Worm (Caenorhabditis elegans) whole organism, early embryonic: Measurements from ENCODE around the gene F47B8.5.
"Not testable (repeated sequence)": the region's sequence is repeated elsewhere in the genome, so short reads cannot be mapped to it uniquely, and the experiment has no call there.

Experiments used
- B0310.2 ChIP-seq: sonication (generic microtip); optimal IDR thresholded peaks from 2 replicates; lab custom pipeline; 2016; ENCODE audit warnings: mild to moderate bottlenecking, missing genetic modification characterization, missing compliant biosample characterization
- F13C5.2 ChIP-seq: sonication (generic microtip); optimal IDR thresholded peaks from 2 replicates; lab custom pipeline; 2017; ENCODE audit warnings: mild to moderate bottlenecking, missing genetic modification characterization, inconsistent platforms, missing compliant biosample characterization
- aly-1 ChIP-seq: sonication (generic microtip); optimal IDR thresholded peaks from 2 replicates; lab custom pipeline; 2016; ENCODE audit warnings: missing genetic modification characterization, missing compliant biosample characterization
- ama-1 ChIP-seq: fragments of 150-350 bp; optimal IDR thresholded peaks from 2 replicates; lab custom pipeline; 2014
- ceh-13 ChIP-seq: fragments of 200-800 bp; sonication (Bioruptor generic); optimal IDR thresholded peaks from 2 replicates; lab custom pipeline; 2018; ENCODE audit warnings: mild to moderate bottlenecking, missing genetic modification characterization, missing compliant biosample characterization
- ceh-36 ChIP-seq: sonication (generic microtip); optimal IDR thresholded peaks from 2 replicates; lab custom pipeline; 2016; ENCODE audit warnings: missing genetic modification characterization, inconsistent platforms, missing compliant biosample characterization
- ets-7 ChIP-seq: sonication (generic microtip); optimal IDR thresholded peaks from 2 replicates; lab custom pipeline; 2016; ENCODE audit warnings: missing genotype, missing genetic modification characterization, missing compliant biosample characterization
- flt-1 ChIP-seq: fragments of 200-800 bp; sonication (Bioruptor generic); IDR thresholded peaks from 2 replicates; pipeline ENCODE4 v1.3.6; 2022; ENCODE audit warnings: missing genetic modification characterization, missing compliant biosample characterization
- hmbx-1 ChIP-seq: sonication (generic microtip); optimal IDR thresholded peaks from 2 replicates; lab custom pipeline; 2016; ENCODE audit warnings: mild to moderate bottlenecking, missing genetic modification characterization, missing compliant biosample characterization
- hmg-4 ChIP-seq: fragments of 200-800 bp; sonication (Bioruptor generic); optimal IDR thresholded peaks from 2 replicates; lab custom pipeline; 2018; ENCODE audit warnings: mild to moderate bottlenecking, missing genetic modification characterization, missing compliant biosample characterization
- hnd-1 ChIP-seq: sonication (generic microtip); optimal IDR thresholded peaks from 2 replicates; lab custom pipeline; 2016; ENCODE audit warnings: missing genetic modification characterization, missing compliant biosample characterization
- pes-1 ChIP-seq: fragments of 200-800 bp; sonication (Bioruptor generic); IDR thresholded peaks from 2 replicates; pipeline ENCODE4 v1.3.6; 2022; ENCODE audit warnings: missing genetic modification reagents, missing genetic modification characterization, missing compliant biosample characterization
- scrt-1 ChIP-seq: fragments of 200-800 bp; sonication (Bioruptor generic); IDR thresholded peaks from 2 replicates; pipeline ENCODE4 v1.3.6; 2022; ENCODE audit warnings: missing genetic modification characterization, missing compliant biosample characterization
- sea-1 ChIP-seq: fragments of 200-800 bp; sonication (Bioruptor generic); conservative IDR thresholded peaks from 2 replicates; pipeline ENCODE4 v1.3.6; 2022; ENCODE audit warnings: missing genetic modification characterization, missing compliant biosample characterization
- tbx-11 ChIP-seq: fragments of 200-800 bp; sonication (Bioruptor generic); IDR thresholded peaks from 2 replicates; pipeline ENCODE4 v1.3.6; 2022; ENCODE audit warnings: missing genetic modification characterization, missing compliant biosample characterization
- tbx-37 ChIP-seq: fragments of 200-800 bp; sonication (Bioruptor generic); conservative IDR thresholded peaks from 2 replicates; pipeline ENCODE4 v1.3.6; 2022; ENCODE audit warnings: missing genetic modification reagents, missing genetic modification characterization, missing compliant biosample characterization
- tra-4 ChIP-seq: sonication (generic microtip); optimal IDR thresholded peaks from 2 replicates; lab custom pipeline; 2017; ENCODE audit warnings: missing genetic modification characterization, missing compliant biosample characterization

F47B8.5 gene

DNA sequence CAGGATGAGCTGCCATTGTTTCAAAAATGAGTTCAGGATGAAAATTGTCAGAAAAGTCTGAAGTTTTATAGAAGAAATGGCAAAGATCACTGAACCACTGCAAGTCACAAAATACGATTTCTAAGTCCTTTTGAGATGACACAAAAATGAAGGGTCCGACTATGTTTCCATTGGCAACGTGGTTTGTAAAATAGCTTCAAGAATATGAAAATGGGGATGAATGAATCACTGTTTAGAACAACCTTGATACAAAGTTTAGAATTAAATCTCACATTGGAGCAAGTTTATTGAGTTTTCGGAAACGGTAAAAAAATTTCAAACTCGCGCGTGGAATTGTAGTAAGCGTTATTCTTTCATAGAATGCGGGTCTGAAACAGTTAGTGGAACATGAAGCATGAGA lies 16.6 kb downstream of the F47B8.5 start, which contains the start of gene ddn-3:
Gene ddn-3 (minus strand): TSS at position 101 of the 400 bp plus-strand sequence.
- TF ChIP-seq B0310.2 (tag; lab: Kevin White, UChicago) (no peak), scrt-1 (GFP tag; lab: Robert Waterston, UW) (no peak), hmg-4 (no peak), ets-7 (no peak)

DNA sequence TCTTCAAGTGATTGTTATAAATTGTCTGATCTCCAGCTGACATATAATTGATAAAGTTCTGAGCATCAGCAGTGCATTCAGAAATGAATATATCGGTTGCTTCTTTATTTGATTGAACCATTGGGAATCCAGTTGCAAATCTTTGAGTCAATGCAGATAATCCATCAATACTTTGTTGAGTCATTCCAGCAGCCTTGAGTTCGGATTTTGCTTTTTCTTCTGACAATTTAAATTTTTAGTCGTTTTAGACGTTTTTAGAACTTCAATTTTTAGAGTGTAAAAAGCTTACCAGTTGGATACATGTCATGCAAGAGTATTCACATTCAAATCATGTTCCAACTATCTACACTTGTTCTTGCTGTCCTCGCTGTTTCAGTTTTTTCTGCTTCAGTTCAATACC lies 18.0 kb downstream of the F47B8.5 start, which contains the start of gene F14D7.14:
Gene F14D7.14 (plus strand): TSS at position 301 of the 400 bp plus-strand sequence.
- not testable (repeated sequence) for TF ChIP-seq hmbx-1 (tag; lab: Kevin White, UChicago); tbx-37 (GFP tag; lab: Robert Waterston, UW); flt-1

DNA sequence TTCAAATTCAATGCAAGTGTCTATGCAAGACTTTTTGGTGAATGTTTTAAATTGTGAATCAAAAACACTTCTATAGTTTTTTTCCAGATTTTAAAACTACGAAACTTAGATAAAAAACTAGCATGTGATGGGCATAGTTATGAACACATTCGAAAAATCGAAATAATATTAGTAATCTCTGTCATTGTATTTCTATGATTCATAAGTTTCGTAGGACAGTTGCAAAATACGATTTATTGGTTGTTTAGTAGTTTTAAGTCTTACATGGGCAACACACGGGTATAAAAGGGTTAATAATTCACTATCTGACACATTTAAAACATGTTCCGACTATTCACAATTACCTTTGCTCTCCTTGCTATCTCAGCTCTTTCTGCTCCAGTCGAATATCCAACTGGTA lies 19.5 kb downstream of the F47B8.5 start, which contains the start of gene spig-5:
Gene spig-5 (plus strand): TSS at position 301 of the 400 bp plus-strand sequence.
- TF ChIP-seq scrt-1 (GFP tag; lab: Robert Waterston, UW); B0310.2 (tag; lab: Kevin White, UChicago); flt-1: not testable (repeated sequence)

DNA sequence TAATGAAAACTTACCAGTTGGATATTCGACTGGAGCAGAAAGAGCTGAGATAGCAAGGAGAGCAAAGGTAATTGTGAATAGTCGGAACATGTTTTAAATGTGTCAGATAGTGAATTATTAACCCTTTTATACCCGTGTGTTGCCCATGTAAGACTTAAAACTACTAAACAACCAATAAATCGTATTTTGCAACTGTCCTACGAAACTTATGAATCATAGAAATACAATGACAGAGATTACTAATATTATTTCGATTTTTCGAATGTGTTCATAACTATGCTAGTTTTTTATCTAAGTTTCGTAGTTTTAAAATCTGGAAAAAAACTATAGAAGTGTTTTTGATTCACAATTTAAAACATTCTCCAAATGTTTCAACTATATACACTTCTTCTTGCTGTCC lies 20.9 kb downstream of the F47B8.5 start, which contains the start of gene spig-4:
Gene spig-4 (minus strand): TSS at position 101 of the 400 bp plus-strand sequence.
- not testable (repeated sequence) for TF ChIP-seq hmbx-1 (tag; lab: Kevin White, UChicago); hnd-1; tbx-11 (GFP tag; lab: Robert Waterston, UW)

DNA sequence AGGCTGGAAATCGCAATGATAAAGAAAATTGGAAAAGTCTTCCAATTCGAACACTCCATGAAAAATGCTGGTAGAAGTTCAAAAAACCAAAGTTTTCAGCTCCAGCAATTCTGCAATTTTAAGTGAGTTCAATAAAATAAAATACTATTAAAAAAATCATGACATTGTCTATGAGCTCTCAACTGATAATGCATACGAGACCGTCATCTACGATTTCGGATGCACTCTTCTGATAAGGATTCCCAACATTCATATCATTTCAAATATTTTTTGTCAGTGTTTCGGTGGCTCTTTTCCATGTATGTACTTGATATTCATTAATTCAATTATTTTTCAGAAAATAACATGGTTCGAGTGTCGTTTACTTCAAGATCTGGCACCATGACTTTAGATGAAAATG lies 26.6 kb downstream of the F47B8.5 start, which contains the start of gene F14D7.6:
Gene F14D7.6 (plus strand): TSS at position 338 of the 400 bp plus-strand sequence.
- no peak for TF ChIP-seq hmg-4
- TF ChIP-seq hmbx-1 (tag; lab: Kevin White, UChicago) = no peak
- no peak for TF ChIP-seq aly-1 (tag; lab: Kevin White, UChicago)
- no peak for TF ChIP-seq flt-1
- TF ChIP-seq sea-1 (GFP tag; lab: Robert Waterston, UW) = no peak
- TF ChIP-seq pes-1 (GFP tag; lab: Robert Waterston, UW) = no peak
- no peak for TF ChIP-seq hnd-1
- no peak for TF ChIP-seq ama-1 (lab: Kevin White, UChicago)
- TF ChIP-seq ets-7 = no peak
- no peak for TF ChIP-seq tra-4 (tag; lab: Kevin White, UChicago)
- TF ChIP-seq B0310.2 (tag; lab: Kevin White, UChicago) = no peak
- TF ChIP-seq tbx-11 (GFP tag; lab: Robert Waterston, UW) = no peak
- TF ChIP-seq scrt-1 (GFP tag; lab: Robert Waterston, UW) = no peak
- TF ChIP-seq ceh-36 (tag; lab: Kevin White, UChicago) = no peak
- no peak for TF ChIP-seq F13C5.2 (tag; lab: Kevin White, UChicago)
- no peak for TF ChIP-seq tbx-37 (GFP tag; lab: Robert Waterston, UW)
- TF ChIP-seq ceh-13 = no peak

DNA sequence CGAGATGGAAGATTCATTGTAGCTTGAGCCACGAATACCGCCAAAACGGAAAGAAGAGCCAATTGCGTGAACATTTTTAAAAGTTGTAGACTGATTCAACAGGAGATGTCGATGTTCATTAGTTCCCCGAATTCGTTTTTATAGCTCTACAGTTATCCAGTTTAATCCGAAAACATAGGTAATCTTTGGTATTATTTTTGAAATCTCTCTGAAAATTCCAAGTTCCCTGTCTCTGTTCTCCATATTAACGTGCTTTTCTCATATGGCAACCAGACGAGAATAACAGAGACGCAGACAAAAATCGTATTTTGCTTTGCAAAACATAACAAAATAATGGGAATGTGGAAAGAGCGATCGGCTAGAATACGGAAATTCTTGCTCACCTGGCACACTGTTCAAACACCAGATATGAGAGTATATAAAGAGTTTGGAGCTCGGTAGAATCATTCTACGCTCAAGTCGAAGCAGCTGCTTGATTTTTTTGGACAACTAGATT lies 28.1 kb downstream of the F47B8.5 start, which contains the start of the genes spig-3 and F14D7.12:
Gene spig-3 (minus strand): TSS at position 101 of the 496 bp plus-strand sequence.
Gene F14D7.12 (plus strand): TSS at position 446 of the 496 bp plus-strand sequence.
- TF ChIP-seq sea-1 (GFP tag; lab: Robert Waterston, UW) (no peak), flt-1 (no peak), aly-1 (tag; lab: Kevin White, UChicago) (no peak), tra-4 (tag; lab: Kevin White, UChicago) (no peak), hmbx-1 (tag; lab: Kevin White, UChicago) (no peak), tbx-11 (GFP tag; lab: Robert Waterston, UW) (no peak), B0310.2 (tag; lab: Kevin White, UChicago) (no peak), ama-1 (lab: Kevin White, UChicago) (no peak), scrt-1 (GFP tag; lab: Robert Waterston, UW) (no peak), hnd-1 (no peak), ceh-13 (no peak), pes-1 (GFP tag; lab: Robert Waterston, UW) (no peak)

DNA sequence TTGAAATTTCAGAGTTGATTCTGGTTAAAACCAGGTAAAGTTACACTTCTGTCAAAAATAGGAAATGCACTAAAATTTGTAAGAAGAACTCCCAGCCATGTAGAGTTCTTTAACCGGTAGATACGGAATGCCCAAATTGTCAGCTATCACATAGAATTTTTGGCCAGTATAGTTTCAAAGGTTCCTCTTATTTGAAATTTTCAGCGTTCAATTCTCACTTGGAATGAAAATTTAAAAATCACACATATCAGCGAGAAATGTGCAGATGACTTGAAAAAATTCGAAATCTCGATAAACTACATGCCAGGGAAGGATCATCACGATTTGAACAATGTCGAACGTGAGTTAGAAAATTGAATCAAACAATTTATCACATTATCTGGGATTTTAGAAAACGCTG lies 31.2 kb downstream of the F47B8.5 start, which contains the start of gene F14D7.3:
Gene F14D7.3 (plus strand): TSS at position 301 of the 400 bp plus-strand sequence.
- TF ChIP-seq ceh-13 = no peak
- no peak for TF ChIP-seq pes-1 (GFP tag; lab: Robert Waterston, UW)
- no peak for TF ChIP-seq tbx-11 (GFP tag; lab: Robert Waterston, UW)
- TF ChIP-seq hmg-4 = no peak
- no peak for TF ChIP-seq sea-1 (GFP tag; lab: Robert Waterston, UW)
- TF ChIP-seq tra-4 (tag; lab: Kevin White, UChicago) = no peak
- TF ChIP-seq ceh-36 (tag; lab: Kevin White, UChicago) = no peak
- no peak for TF ChIP-seq aly-1 (tag; lab: Kevin White, UChicago)

DNA sequence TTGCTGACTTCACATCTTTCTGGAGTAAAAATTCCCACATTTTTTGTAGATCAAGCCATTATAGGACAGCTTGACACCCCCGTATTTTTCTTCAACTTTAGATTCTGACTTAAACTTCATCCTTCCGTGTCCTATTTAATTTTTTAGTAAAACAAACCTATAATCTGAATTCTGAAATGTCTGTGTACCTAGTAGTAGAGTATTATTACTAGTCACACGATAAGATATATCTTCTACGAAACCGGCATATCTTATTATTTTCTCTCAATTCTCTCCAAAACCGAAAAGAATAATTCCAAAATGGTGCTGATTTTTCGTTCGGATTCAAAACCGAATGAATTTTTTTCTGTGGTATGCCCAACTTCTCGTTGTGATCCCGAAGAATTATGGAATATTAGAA lies 33.3 kb downstream of the F47B8.5 start, which contains the start of gene F14D7.9:
Gene F14D7.9 (plus strand): TSS at position 301 of the 400 bp plus-strand sequence.
- TF ChIP-seq B0310.2 (tag; lab: Kevin White, UChicago) (no peak), hmbx-1 (tag; lab: Kevin White, UChicago) (no peak), hmg-4 (no peak), flt-1 (no peak), tbx-11 (GFP tag; lab: Robert Waterston, UW) (no peak), tbx-37 (GFP tag; lab: Robert Waterston, UW) (no peak), F13C5.2 (tag; lab: Kevin White, UChicago) (no peak), ceh-36 (tag; lab: Kevin White, UChicago) (no peak), hnd-1 (no peak), ets-7 (no peak), ama-1 (lab: Kevin White, UChicago) (no peak), pes-1 (GFP tag; lab: Robert Waterston, UW) (no peak), tra-4 (tag; lab: Kevin White, UChicago) (no peak), sea-1 (GFP tag; lab: Robert Waterston, UW) (no peak), ceh-13 (no peak), aly-1 (tag; lab: Kevin White, UChicago) (no peak), scrt-1 (GFP tag; lab: Robert Waterston, UW) (no peak)
